Worm (Caenorhabditis elegans): ENCODE results near the gene T28A11.25.

ce11 chrV:3280009-3280408, 1.6 kb upstream of the T28A11.25 start, which contains the start of gene T28A11.2:
- TF ChIP-seq ama-1 (optimal IDR thresholded peaks at IDR 0.05) = no peak
- TF ChIP-seq fos-1 (tag; optimal IDR thresholded peaks at IDR 0.05) = no peak
- no peak for TF ChIP-seq snpc-4 (tag; optimal IDR thresholded peaks at IDR 0.05)
- TF ChIP-seq zfp-3 (GFP tag; conservative IDR thresholded peaks at IDR 0.05) = no peak

Measured in whole organism, L4 larva.